Worm (Caenorhabditis elegans): Measurements from ENCODE around the gene idpb-5.

DNA sequence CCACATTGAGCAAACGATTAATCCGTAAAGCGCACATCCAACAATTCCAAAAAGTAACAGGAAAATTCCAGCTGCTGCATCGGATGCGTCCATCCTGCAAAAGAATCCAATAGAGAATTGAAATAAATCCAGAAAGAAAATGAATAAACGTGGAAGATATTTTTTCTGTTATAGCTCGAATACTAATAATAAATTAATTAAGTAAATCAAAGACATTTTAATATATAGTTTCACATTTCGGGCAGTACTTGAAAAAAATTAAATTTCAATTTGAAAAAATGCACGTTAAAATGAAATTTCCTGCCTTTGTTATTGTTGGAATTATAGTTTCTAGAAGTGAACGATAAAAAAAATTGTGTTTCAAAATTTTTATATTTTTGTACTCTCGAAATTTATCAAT, 28.8 kb downstream of the idpb-5 start, which contains the start of gene R13H4.7:
- TF ChIP-seq pqm-1 (tag; optimal IDR thresholded peaks at IDR 0.05): no peak
- TF ChIP-seq unc-62 (GFP tag; optimal IDR thresholded peaks at IDR 0.05): no peak
- TF ChIP-seq nhr-25 (tag; optimal IDR thresholded peaks at IDR 0.05): no peak
- TF ChIP-seq ama-1 (optimal IDR thresholded peaks at IDR 0.05): no peak
- no peak for TF ChIP-seq nfya-1 (tag; optimal IDR thresholded peaks at IDR 0.05; ENCODE audit: insufficient read depth)
- TF ChIP-seq snpc-4 (tag; optimal IDR thresholded peaks at IDR 0.05): no peak
- TF ChIP-seq daf-12 (tag; optimal IDR thresholded peaks at IDR 0.05): no peak
- TF ChIP-seq jun-1 (tag; optimal IDR thresholded peaks at IDR 0.05): no peak
- TF ChIP-seq nhr-28 (tag; optimal IDR thresholded peaks at IDR 0.05): no peak
- TF ChIP-seq fkh-10 (GFP tag; optimal IDR thresholded peaks at IDR 0.05): no peak
- TF ChIP-seq aly-2 (tag; optimal IDR thresholded peaks at IDR 0.05): no peak
- TF ChIP-seq lin-39 (tag; optimal IDR thresholded peaks at IDR 0.05): no peak
- TF ChIP-seq nhr-11 (tag; optimal IDR thresholded peaks at IDR 0.05): no peak
- no peak for TF ChIP-seq tbx-2 (tag; optimal IDR thresholded peaks at IDR 0.05)
